Fruit fly (Drosophila melanogaster): ENCODE data around the gene Trmt112.

DNA sequence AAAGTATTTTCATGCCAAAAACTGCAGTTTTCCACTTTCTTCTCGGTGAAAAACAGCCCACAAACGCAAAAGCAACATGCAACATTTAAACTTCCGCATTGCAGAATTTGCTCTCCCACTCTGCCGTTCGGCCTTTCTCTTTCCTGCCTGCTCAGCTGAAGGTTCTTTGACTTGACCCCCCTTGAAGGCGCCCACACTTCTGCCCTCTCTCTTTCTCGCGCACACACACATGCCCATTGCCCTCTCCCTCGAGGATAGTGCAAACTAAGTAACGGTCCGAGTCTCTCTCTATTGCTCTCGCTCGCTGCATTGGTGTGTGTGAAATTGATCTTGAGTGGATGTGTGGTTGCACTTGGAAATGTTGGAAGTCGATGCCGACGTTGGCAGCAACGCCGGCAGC is 9.0 kb upstream of the Trmt112 start:
- no peak for TF ChIP-seq CG13624 (GFP tag; optimal IDR thresholded peaks at IDR 0.05)
- no peak for TF ChIP-seq fd96Cb (tag; optimal IDR thresholded peaks at IDR 0.05)
- no peak for TF ChIP-seq CG2120 (GFP tag; optimal IDR thresholded peaks at IDR 0.05)
- TF ChIP-seq CG13894 (tag; optimal IDR thresholded peaks at IDR 0.05) = no peak
